Worm (Caenorhabditis elegans): ENCODE data around the gene F26G1.5.

DNA sequence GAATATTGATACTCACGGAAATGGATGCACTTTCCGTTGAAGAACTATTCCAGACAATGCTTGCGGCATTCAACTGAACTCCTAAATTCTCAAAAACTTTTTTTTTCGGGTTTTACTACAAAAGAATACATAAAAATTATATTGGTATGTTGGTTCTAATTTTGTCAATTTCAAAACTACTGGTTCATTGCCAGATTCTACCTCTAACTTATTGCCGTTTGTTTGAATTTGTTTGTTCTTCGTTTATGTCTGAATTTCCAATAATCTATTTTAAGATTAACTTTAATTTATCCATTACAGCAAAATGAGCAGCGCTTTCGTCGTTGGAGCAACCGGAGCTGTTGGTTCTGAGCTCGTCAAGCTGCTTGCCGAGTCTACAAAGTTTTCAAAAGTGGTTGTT, 25.9 kb upstream of the F26G1.5 start, which contains the start of gene C33F10.14:
- TF ChIP-seq flt-1 (GFP tag; IDR thresholded peaks at IDR 0.05) (no peak), ama-1 (optimal IDR thresholded peaks at IDR 0.05) (no peak), tbx-11 (GFP tag; IDR thresholded peaks at IDR 0.05) (no peak), B0310.2 (tag; optimal IDR thresholded peaks at IDR 0.05) (no peak), tra-4 (tag; optimal IDR thresholded peaks at IDR 0.05) (no peak), tbx-37 (GFP tag; conservative IDR thresholded peaks at IDR 0.05) (no peak), ets-7 (tag; optimal IDR thresholded peaks at IDR 0.05) (no peak), hmg-4 (GFP tag; optimal IDR thresholded peaks at IDR 0.05) (no peak), aly-1 (tag; optimal IDR thresholded peaks at IDR 0.05) (no peak), hmbx-1 (tag; optimal IDR thresholded peaks at IDR 0.05) (no peak)

All from whole organism, early embryonic.